Fruit fly (Drosophila melanogaster) whole organism, embryonic: ENCODE data around the gene ps.

Experiments used
- ase ChIP-seq: fragments of 200-800 bp; sonication (Bioruptor generic); IDR thresholded peaks from 3 replicates; pipeline ENCODE4 v1.3.6; 2022; ENCODE audit warnings: missing biosample characterization, missing genetic modification characterization
- kay ChIP-seq: fragments of 200-800 bp; sonication (Bioruptor generic); optimal IDR thresholded peaks from 2 replicates; lab custom pipeline; 2016; ENCODE audit warnings: missing biosample characterization, missing genetic modification characterization
- slbo ChIP-seq: fragments of 200-800 bp; sonication (Bioruptor generic); IDR thresholded peaks from 2 replicates; pipeline ENCODE4 v1.3.6; 2022; ENCODE audit warnings: missing biosample characterization, missing genetic modification characterization
- vfl ChIP-seq: fragments of 200-800 bp; sonication (Bioruptor generic); optimal IDR thresholded peaks from 2 replicates; lab custom pipeline; 2016; ENCODE audit warnings: missing biosample characterization, missing genetic modification characterization
- zfh1 ChIP-seq: fragments of 200-800 bp; sonication (Bioruptor generic); IDR thresholded peaks from 3 replicates; pipeline ENCODE4 v1.3.6; 2022; ENCODE audit warnings: missing biosample characterization, missing genetic modification characterization

DNA sequence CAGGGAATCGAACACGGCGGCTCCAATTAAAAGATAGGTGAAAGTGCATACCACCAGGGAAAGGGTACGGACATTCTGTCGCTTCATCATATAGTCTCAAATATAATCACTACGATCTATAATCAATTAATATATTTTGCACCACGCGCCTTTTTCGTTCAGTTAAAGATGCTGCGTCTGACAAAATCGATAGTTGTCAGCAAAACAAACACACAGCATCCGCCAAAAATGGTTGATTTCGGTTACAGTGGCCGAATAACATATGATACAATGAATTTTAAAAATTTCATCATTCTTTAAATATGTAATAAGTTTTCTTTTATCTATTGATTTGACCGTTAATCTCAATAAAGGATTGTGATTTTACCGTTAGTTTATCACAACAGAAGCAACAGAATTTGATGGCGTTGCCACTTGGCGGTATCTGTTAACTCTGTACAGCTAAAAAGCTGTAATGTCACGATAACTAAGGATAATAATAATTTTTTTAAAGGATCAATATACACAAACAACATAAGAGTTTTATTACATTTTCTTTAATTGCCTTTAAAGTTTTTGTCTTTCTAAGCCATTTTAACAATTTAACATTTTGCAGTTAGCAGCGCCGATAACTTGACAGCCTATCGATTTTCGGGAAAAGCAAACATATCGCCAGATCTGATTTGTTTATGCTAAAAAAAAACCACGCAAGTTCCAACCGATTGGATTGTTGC lies 5.7 kb upstream of the ps start, which contains the start of the genes Task7 and alpha-Man-IIa:
- TF ChIP-seq zfh1 (GFP tag; lab: Robert Waterston, UW) (no peak), kay (GFP tag; lab: Kevin White, UChicago) (no peak), ase (no peak), vfl (no peak), slbo (no peak)
